Fruit fly (Drosophila melanogaster) whole organism, embryonic: Measurements from ENCODE around the gene CG15414.
A peak's percentile ranks its signal among the peaks of the same experiment; 100 is the strongest.

Experiments used
- ATbp ChIP-seq: fragments of 200-800 bp; sonication (Bioruptor generic); optimal IDR thresholded peaks from 2 replicates; lab custom pipeline; 2017; ENCODE audit warnings: missing biosample characterization, mild to moderate bottlenecking, missing genetic modification characterization, missing genetic modification reagents
- Atf6 ChIP-seq: fragments of 200-800 bp; sonication (Bioruptor generic); IDR thresholded peaks from 2 replicates; pipeline ENCODE4 v1.3.6; 2022; ENCODE audit warnings: missing biosample characterization, missing genetic modification characterization
- B-H1 ChIP-seq: fragments of 200-800 bp; sonication (Bioruptor generic); IDR thresholded peaks from 3 replicates; pipeline ENCODE4 v1.3.6; 2022; ENCODE audit warnings: missing biosample characterization, missing genetic modification characterization
- Bgb ChIP-seq: fragments of 200-800 bp; sonication (Bioruptor generic); IDR thresholded peaks from 2 replicates; pipeline ENCODE4 v1.3.6; 2022; ENCODE audit warnings: missing biosample characterization, missing genetic modification characterization; ENCODE audit not compliant: partially characterized antibody
- CG11398 ChIP-seq: fragments of 200-800 bp; sonication (Bioruptor generic); optimal IDR thresholded peaks from 2 replicates; lab custom pipeline; 2016; ENCODE audit warnings: missing biosample characterization, missing genetic modification characterization
- CG11504 ChIP-seq: fragments of 200-800 bp; sonication (Bioruptor generic); optimal IDR thresholded peaks from 3 replicates; lab custom pipeline; 2019; ENCODE audit warnings: missing biosample characterization, mild to moderate bottlenecking, missing genetic modification characterization, moderate library complexity
- CG11695 ChIP-seq: fragments of 200-800 bp; sonication (Bioruptor generic); IDR thresholded peaks from 3 replicates; pipeline ENCODE4 v1.3.6; 2022; ENCODE audit warnings: missing biosample characterization, missing genetic modification characterization
- CG12942 ChIP-seq: fragments of 200-800 bp; sonication (Bioruptor generic); optimal IDR thresholded peaks from 3 replicates; lab custom pipeline; 2016; ENCODE audit warnings: missing biosample characterization, missing genetic modification characterization
- CG13775 ChIP-seq: fragments of 200-800 bp; sonication (Bioruptor generic); optimal IDR thresholded peaks from 3 replicates; lab custom pipeline; 2017; ENCODE audit warnings: missing biosample characterization, mild to moderate bottlenecking, missing genetic modification characterization
- CG15269 ChIP-seq: fragments of 200-800 bp; sonication (Bioruptor generic); optimal IDR thresholded peaks from 2 replicates; lab custom pipeline; 2018; ENCODE audit warnings: missing biosample characterization, mild to moderate bottlenecking, missing genetic modification characterization, moderate library complexity
- CG1529 ChIP-seq: fragments of 200-800 bp; sonication (Bioruptor generic); optimal IDR thresholded peaks from 3 replicates; lab custom pipeline; 2018; ENCODE audit warnings: missing biosample characterization, missing genetic modification characterization
- CG15479 ChIP-seq: fragments of 200-800 bp; sonication (Bioruptor generic); optimal IDR thresholded peaks from 3 replicates; lab custom pipeline; 2019; ENCODE audit warnings: missing biosample characterization, mild to moderate bottlenecking, missing genetic modification characterization, moderate library complexity
- CG15601 ChIP-seq: fragments of 200-800 bp; sonication (Bioruptor generic); optimal IDR thresholded peaks from 3 replicates; lab custom pipeline; 2019; ENCODE audit warnings: missing biosample characterization, mild to moderate bottlenecking, missing genetic modification characterization, moderate library complexity
- CG16813 ChIP-seq: fragments of 200-800 bp; sonication (Bioruptor generic); IDR thresholded peaks from 3 replicates; pipeline ENCODE4 v1.3.6; 2022; ENCODE audit warnings: missing biosample characterization, missing genetic modification characterization; ENCODE audit not compliant: partially characterized antibody
- CG17359 ChIP-seq: fragments of 200-800 bp; sonication (Bioruptor generic); optimal IDR thresholded peaks from 3 replicates; lab custom pipeline; 2018; ENCODE audit warnings: missing biosample characterization, mild to moderate bottlenecking, missing genetic modification characterization, moderate library complexity
- CG17802 ChIP-seq: fragments of 200-800 bp; sonication (Bioruptor generic); optimal IDR thresholded peaks from 2 replicates; lab custom pipeline; 2018; ENCODE audit warnings: missing biosample characterization, mild to moderate bottlenecking, missing genetic modification characterization, moderate library complexity
- CG18262 ChIP-seq: fragments of 200-800 bp; optimal IDR thresholded peaks from 3 replicates; lab custom pipeline; 2019; ENCODE audit warnings: missing biosample characterization, mild to moderate bottlenecking, missing genetic modification characterization, moderate library complexity
- CG18599 ChIP-seq: fragments of 200-800 bp; sonication (Bioruptor generic); optimal IDR thresholded peaks from 3 replicates; lab custom pipeline; 2017; ENCODE audit warnings: missing biosample characterization, missing genetic modification characterization, mild to moderate bottlenecking, moderate library complexity, missing genetic modification reagents
- CG2875 ChIP-seq: fragments of 200-800 bp; sonication (Bioruptor generic); optimal IDR thresholded peaks from 2 replicates; lab custom pipeline; 2017; ENCODE audit warnings: missing biosample characterization, mild to moderate bottlenecking, missing genetic modification characterization, missing genetic modification reagents
- CG30403 ChIP-seq: fragments of 200-800 bp; sonication (Bioruptor generic); optimal IDR thresholded peaks from 3 replicates; lab custom pipeline; 2016; ENCODE audit warnings: missing biosample characterization, missing genetic modification characterization
- CG32532 ChIP-seq: fragments of 200-800 bp; sonication (Bioruptor generic); IDR thresholded peaks from 2 replicates; pipeline ENCODE4 v1.3.6; 2022; ENCODE audit warnings: missing biosample characterization, missing genetic modification characterization
- CG34376 ChIP-seq: fragments of 200-800 bp; sonication (Bioruptor generic); optimal IDR thresholded peaks from 2 replicates; lab custom pipeline; 2018; ENCODE audit warnings: missing biosample characterization, mild to moderate bottlenecking, missing genetic modification characterization
- CG3847 ChIP-seq: fragments of 200-800 bp; sonication (Bioruptor generic); IDR thresholded peaks from 2 replicates; pipeline ENCODE4 v1.3.6; 2022; ENCODE audit warnings: missing biosample characterization, missing genetic modification characterization
- CG43689 ChIP-seq: fragments of 200-800 bp; sonication (Bioruptor generic); IDR thresholded peaks from 2 replicates; pipeline ENCODE4 v1.3.6; 2022; ENCODE audit warnings: missing biosample characterization, missing genetic modification characterization
- CG4617 ChIP-seq: fragments of 200-800 bp; sonication (Bioruptor generic); optimal IDR thresholded peaks from 3 replicates; lab custom pipeline; 2016; ENCODE audit warnings: missing biosample characterization, missing genetic modification characterization, borderline replicate concordance
- CG5953 ChIP-seq: fragments of 200-800 bp; sonication (Bioruptor generic); IDR thresholded peaks from 2 replicates; pipeline ENCODE4 v1.3.6; 2022; ENCODE audit warnings: missing biosample characterization, missing genetic modification characterization
- CG7839 ChIP-seq: fragments of 200-800 bp; sonication (Bioruptor generic); optimal IDR thresholded peaks from 3 replicates; lab custom pipeline; 2018; ENCODE audit warnings: missing biosample characterization, mild to moderate bottlenecking, missing genetic modification characterization, moderate library complexity
- CG8089 ChIP-seq: fragments of 200-800 bp; sonication (Bioruptor generic); optimal IDR thresholded peaks from 3 replicates; lab custom pipeline; 2016; ENCODE audit warnings: missing biosample characterization, missing genetic modification characterization
- CG9437 ChIP-seq: fragments of 200-800 bp; sonication (Bioruptor generic); optimal IDR thresholded peaks from 2 replicates; lab custom pipeline; 2018; ENCODE audit warnings: missing biosample characterization, mild to moderate bottlenecking, missing genetic modification characterization
- CG9609 ChIP-seq: fragments of 200-800 bp; sonication (Bioruptor generic); optimal IDR thresholded peaks from 3 replicates; lab custom pipeline; 2016; ENCODE audit warnings: missing biosample characterization, missing genetic modification characterization
- CG9817 ChIP-seq: fragments of 200-800 bp; sonication (Bioruptor generic); optimal IDR thresholded peaks from 2 replicates; lab custom pipeline; 2018; ENCODE audit warnings: missing biosample characterization, mild to moderate bottlenecking, missing genetic modification characterization, moderate library complexity
- D ChIP-seq, 2 experiments: fragments of 200-800 bp in 1 of 2; fragments of >200 bp in 1 of 2; sonication (Bioruptor generic) in 1 of 2; optimal IDR thresholded peaks; 2 replicates in 1 of 2; 3 replicates in 1 of 2; lab custom pipeline; 2017; ENCODE audit warnings: mild to moderate bottlenecking in 1 of 2, missing biosample characterization in 1 of 2, missing genetic modification characterization in 1 of 2, missing genetic modification reagents in 1 of 2
- Dip3 ChIP-seq: fragments of 200-800 bp; sonication (Bioruptor generic); optimal IDR thresholded peaks from 3 replicates; lab custom pipeline; 2016; ENCODE audit warnings: missing biosample characterization, missing genetic modification characterization
- Ets65A ChIP-seq: fragments of 200-800 bp; sonication (Bioruptor generic); peaks from one replicate; lab custom pipeline; 2016; ENCODE audit warnings: missing biosample characterization, missing genetic modification characterization
- Hand ChIP-seq: fragments of 200-800 bp; sonication (Bioruptor generic); optimal IDR thresholded peaks from 2 replicates; lab custom pipeline; 2017; ENCODE audit warnings: mild to moderate bottlenecking, missing biosample characterization, missing genetic modification reagents, missing genetic modification characterization
- Hsf ChIP-seq: fragments of 200-800 bp; sonication (Bioruptor generic); optimal IDR thresholded peaks from 3 replicates; lab custom pipeline; 2016; ENCODE audit warnings: missing biosample characterization, missing genetic modification characterization
- bowl ChIP-seq: fragments of 200-800 bp; sonication (Bioruptor generic); IDR thresholded peaks from 2 replicates; pipeline ENCODE4 v1.3.6; 2022; ENCODE audit warnings: missing biosample characterization, missing genetic modification characterization
- dimm ChIP-seq: fragments of 200-800 bp; sonication (Bioruptor generic); IDR thresholded peaks from 2 replicates; pipeline ENCODE4 v1.3.6; 2022; ENCODE audit warnings: missing biosample characterization, missing genetic modification characterization
- dmrt11E ChIP-seq: fragments of 200-800 bp; sonication (Bioruptor generic); optimal IDR thresholded peaks from 3 replicates; lab custom pipeline; 2018; ENCODE audit warnings: missing biosample characterization, mild to moderate bottlenecking, missing genetic modification characterization, moderate library complexity
- en ChIP-seq: fragments of 200-800 bp; sonication (Bioruptor generic); optimal IDR thresholded peaks from 2 replicates; lab custom pipeline; 2016; ENCODE audit warnings: missing biosample characterization, missing genetic modification characterization
- grn ChIP-seq: fragments of 200-800 bp; sonication (Bioruptor generic); optimal IDR thresholded peaks from 3 replicates; lab custom pipeline; 2017; ENCODE audit warnings: missing biosample characterization, missing genetic modification characterization
- hkb ChIP-seq, 2 experiments: fragments of 200-800 bp in 1 of 2; fragments of >200 bp in 1 of 2; sonication (Bioruptor generic) in 1 of 2; IDR thresholded peaks in 1 of 2; optimal IDR thresholded peaks in 1 of 2; 2 replicates each; pipeline versions ENCODE4 v1.3.6 to Lab custom; 2017 to 2022; ENCODE audit warnings: missing biosample characterization in 1 of 2, missing genetic modification characterization in 1 of 2
- jigr1 ChIP-seq: fragments of 200-800 bp; sonication (Bioruptor generic); IDR thresholded peaks from 3 replicates; pipeline ENCODE4 v1.3.6; 2022; ENCODE audit warnings: missing biosample characterization, missing genetic modification characterization
- kah ChIP-seq: fragments of 200-800 bp; sonication (Bioruptor generic); optimal IDR thresholded peaks from 2 replicates; lab custom pipeline; 2018; ENCODE audit warnings: missing biosample characterization, mild to moderate bottlenecking, missing genetic modification characterization
- ken ChIP-seq: fragments of 200-800 bp; sonication (Bioruptor generic); IDR thresholded peaks from 3 replicates; pipeline ENCODE4 v1.3.6; 2022; ENCODE audit warnings: missing biosample characterization, missing genetic modification characterization
- lbe ChIP-seq: fragments of 200-800 bp; sonication (Bioruptor generic); optimal IDR thresholded peaks from 2 replicates; lab custom pipeline; 2016; ENCODE audit warnings: missing biosample characterization, mild to moderate bottlenecking, missing genetic modification characterization
- prd ChIP-seq, 3 experiments: fragments of >200 bp in 2 of 3; fragments of 200-800 bp in 1 of 3; sonication (Bioruptor generic) in 1 of 3; optimal IDR thresholded peaks in 2 of 3; IDR thresholded peaks in 1 of 3; 2 replicates in 2 of 3; 3 replicates in 1 of 3; pipeline versions ENCODE4 v1.3.6 to Lab custom; 2017 to 2022; ENCODE audit warnings: missing biosample characterization in 1 of 3, missing genetic modification characterization in 1 of 3
- slbo ChIP-seq: fragments of 200-800 bp; sonication (Bioruptor generic); IDR thresholded peaks from 2 replicates; pipeline ENCODE4 v1.3.6; 2022; ENCODE audit warnings: missing biosample characterization, missing genetic modification characterization

The CG15414 gene

DNA sequence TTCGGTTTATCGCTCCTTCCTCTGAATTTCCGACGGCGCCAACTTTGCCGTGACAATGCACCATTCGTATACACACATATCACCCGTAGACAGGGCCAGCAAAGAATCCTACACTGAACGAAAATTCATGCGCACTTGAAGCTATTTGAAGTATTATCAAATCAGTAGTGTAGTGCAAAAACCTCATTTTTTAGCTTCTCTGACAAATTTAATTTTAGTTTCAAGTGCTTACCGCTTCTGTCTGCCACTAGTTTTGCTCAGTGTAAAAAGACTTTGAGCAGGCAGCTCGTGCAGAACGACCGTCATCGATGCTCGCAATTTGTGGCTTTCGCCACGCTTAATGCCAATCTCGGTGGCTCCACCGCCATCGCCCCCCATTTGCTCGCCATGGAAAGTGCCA is 46.1 kb downstream of the CG15414 start (continued):
- TF ChIP-seq Bgb (GFP tag; lab: Robert Waterston, UW): no peak
- TF ChIP-seq CG34376 (GFP tag; lab: Kevin White, UChicago): no peak
- TF ChIP-seq CG11695: 0 out of 3 replicates have a peak, but pooled peaks have one; percentile 33
- peak; percentile 4 for TF ChIP-seq CG13775 (GFP tag; lab: Kevin White, UChicago)
- no peak for TF ChIP-seq CG15479 (GFP tag; lab: Kevin White, UChicago)
- TF ChIP-seq grn: no peak
- peak; percentile 9; the same call in 1 of the 2 replicates for TF ChIP-seq slbo (GFP tag; lab: Robert Waterston, UW)
- TF ChIP-seq dimm (GFP tag; lab: Robert Waterston, UW): no peak
- peak; percentile 52 for TF ChIP-seq CG9609
- TF ChIP-seq B-H1 (GFP tag; lab: Robert Waterston, UW): peak; percentile 27; the same call in 1 of the 3 replicates
- no peak for TF ChIP-seq jigr1 (GFP tag; lab: Robert Waterston, UW)
- no peak for TF ChIP-seq ATbp (GFP tag; lab: Kevin White, UChicago)
- TF ChIP-seq bowl (GFP tag; lab: Robert Waterston, UW): no peak
- TF ChIP-seq lbe (GFP tag; lab: Kevin White, UChicago): no peak
- no peak for TF ChIP-seq CG11398 (GFP tag; lab: Kevin White, UChicago)
- no peak for TF ChIP-seq CG11504 (tag; lab: Kevin White, UChicago)
- peak; percentile 45; the same call in 1 of the 2 replicates for TF ChIP-seq CG3847 (GFP tag; lab: Robert Waterston, UW)
- no peak for TF ChIP-seq CG15601 (tag; lab: Kevin White, UChicago)
- peak; percentile 51; the same call in 1 of the 3 replicates for TF ChIP-seq ken
- TF ChIP-seq Atf6 (GFP tag; lab: Robert Waterston, UW): peak; percentile 28; the same call in 1 of the 2 replicates
- TF ChIP-seq CG17359 (tag; lab: Kevin White, UChicago): peak; percentile 37
- no peak for TF ChIP-seq kah (GFP tag; lab: Kevin White, UChicago)
- TF ChIP-seq prd (optimal IDR thresholded peaks at IDR 0.05; lab: Kevin White, UChicago): no peak
- TF ChIP-seq prd (GFP tag; IDR thresholded peaks at IDR 0.05; lab: Robert Waterston, UW): peak; percentile 77
- TF ChIP-seq CG30403 (GFP tag; lab: Kevin White, UChicago): peak; percentile 34
- no peak for TF ChIP-seq CG17802
- TF ChIP-seq CG32532 (GFP tag; lab: Robert Waterston, UW): peak; percentile 38; the same call in 1 of the 2 replicates
- TF ChIP-seq CG12942 (GFP tag; lab: Kevin White, UChicago): peak; percentile 60
- no peak for TF ChIP-seq en (GFP tag; lab: Kevin White, UChicago)
- peak; percentile 18 for TF ChIP-seq CG8089
- no peak for TF ChIP-seq hkb (optimal IDR thresholded peaks at IDR 0.05; lab: Kevin White, UChicago)
- peak; percentile 63 for TF ChIP-seq hkb (GFP tag; IDR thresholded peaks at IDR 0.05; lab: Robert Waterston, UW)
- no peak for TF ChIP-seq CG1529 (GFP tag; lab: Kevin White, UChicago)
- TF ChIP-seq CG15269 (tag; lab: Kevin White, UChicago): peak; percentile 36
- peak; percentile 95 for TF ChIP-seq Ets65A (GFP tag; lab: Kevin White, UChicago)
- peak; percentile 43 for TF ChIP-seq dmrt11E (tag; lab: Kevin White, UChicago)
- no peak for TF ChIP-seq CG43689 (GFP tag; lab: Robert Waterston, UW)
- TF ChIP-seq CG18599 (GFP tag; lab: Kevin White, UChicago): no peak
- TF ChIP-seq CG16813 (GFP tag; lab: Robert Waterston, UW): no peak
- peak; percentile 43 for TF ChIP-seq Hsf (GFP tag; lab: Kevin White, UChicago)
- no peak for TF ChIP-seq Hand (GFP tag; lab: Kevin White, UChicago)
- no peak for TF ChIP-seq CG4617
- peak; percentile 52 for TF ChIP-seq CG7839 (tag; lab: Kevin White, UChicago)
- no peak for TF ChIP-seq Dip3 (GFP tag; lab: Kevin White, UChicago)
- TF ChIP-seq CG5953 (GFP tag; lab: Robert Waterston, UW): 0 out of 2 replicates have a peak, but pooled peaks have one; percentile 22
- TF ChIP-seq CG2875 (GFP tag; lab: Kevin White, UChicago): peak; percentile 23
- TF ChIP-seq CG18262 (tag; lab: Kevin White, UChicago): peak; percentile 23
- TF ChIP-seq CG9437 (GFP tag; lab: Kevin White, UChicago): peak; percentile 18
- peak; percentile 15 for TF ChIP-seq CG9817 (tag; lab: Kevin White, UChicago)
- TF ChIP-seq D (optimal IDR thresholded peaks at IDR 0.05; lab: Kevin White, UChicago): no peak
- TF ChIP-seq D (GFP tag; optimal IDR thresholded peaks at IDR 0.05; lab: Kevin White, UChicago): no peak
